Worm (Caenorhabditis elegans) whole organism, L4 larva: ENCODE measurements around the gene M03B6.4.

ENCODE experiments used
- D1046.2 ChIP-seq: fragments of 200-800 bp; sonication (Bioruptor generic); IDR thresholded peaks from 2 replicates; pipeline ENCODE4 v1.3.6; 2022; ENCODE audit warnings: missing genetic modification characterization, missing compliant biosample characterization
- F37D6.2 ChIP-seq: sonication (generic microtip); optimal IDR thresholded peaks from 2 replicates; lab custom pipeline; 2016; ENCODE audit warnings: mild to moderate bottlenecking, missing genetic modification characterization, missing compliant biosample characterization
- F44E2.7 ChIP-seq: fragments of 200-800 bp; sonication (Bioruptor generic); IDR thresholded peaks from 2 replicates; pipeline ENCODE4 v2.1.2; 2022; ENCODE audit warnings: missing genetic modification characterization, missing compliant biosample characterization
- T20F7.1 ChIP-seq: fragments of 200-800 bp; sonication (Bioruptor generic); optimal IDR thresholded peaks from 2 replicates; lab custom pipeline; 2018; ENCODE audit warnings: mild to moderate bottlenecking, missing genetic modification characterization, missing compliant biosample characterization
- Y75B8A.6 ChIP-seq: fragments of 200-800 bp; sonication (Bioruptor generic); IDR thresholded peaks from 2 replicates; pipeline ENCODE4 v1.3.6; 2022; ENCODE audit warnings: missing genetic modification reagents, missing genetic modification characterization, missing compliant biosample characterization
- ZK546.5 ChIP-seq, 2 experiments: sonication (generic microtip); optimal IDR thresholded peaks; 2 replicates each; lab custom pipeline; 2017; ENCODE audit warnings: missing biosample characterization in 2 of 2, missing genetic modification characterization in 2 of 2
- aha-1 ChIP-seq: fragments of 150-350 bp; peaks from one replicate; lab custom pipeline; 2014; ENCODE audit warnings: missing biosample characterization, missing genetic modification characterization
- attf-4 ChIP-seq: sonication (generic microtip); optimal IDR thresholded peaks from 3 replicates; lab custom pipeline; 2017; ENCODE audit warnings: missing biosample characterization, missing genetic modification characterization
- ceh-20 ChIP-seq: fragments of 200-800 bp; sonication (Bioruptor generic); IDR thresholded peaks from 2 replicates; pipeline ENCODE4 v1.3.6; 2022; ENCODE audit warnings: missing genetic modification reagents, missing genetic modification characterization, missing compliant biosample characterization
- ces-1 ChIP-seq: fragments of 150-350 bp; sonication (generic microtip); optimal IDR thresholded peaks from 4 replicates; lab custom pipeline; 2014; ENCODE audit warnings: missing biosample characterization, missing genetic modification reagents, missing genetic modification characterization
- ctbp-1 ChIP-seq: fragments of 200-800 bp; sonication (Bioruptor generic); IDR thresholded peaks from 2 replicates; pipeline ENCODE4 v1.3.6; 2022; ENCODE audit warnings: missing genetic modification reagents, missing genetic modification characterization, missing compliant biosample characterization
- daf-16 ChIP-seq, 3 experiments: sonication (generic microtip); optimal IDR thresholded peaks; 2 replicates each; lab custom pipeline; 2016 to 2017; ENCODE audit warnings: missing genetic modification characterization in 3 of 3, missing genetic modification reagents in 3 of 3, mild to moderate bottlenecking in 2 of 3, missing compliant biosample characterization in 2 of 3, missing biosample characterization in 1 of 3, moderate library complexity in 1 of 3
- fkh-10 ChIP-seq: fragments of 150-350 bp; optimal IDR thresholded peaks from 2 replicates; lab custom pipeline; 2014; ENCODE audit warnings: missing biosample characterization, missing genetic modification reagents, missing genetic modification characterization
- gei-8 ChIP-seq: fragments of 200-800 bp; sonication (Bioruptor generic); optimal IDR thresholded peaks from 2 replicates; lab custom pipeline; 2018; ENCODE audit warnings: mild to moderate bottlenecking, missing genetic modification characterization, missing compliant biosample characterization
- hif-1 ChIP-seq, 2 experiments: sonication (generic microtip); optimal IDR thresholded peaks; 2 replicates each; lab custom pipeline; 2016 to 2017; ENCODE audit warnings: missing compliant biosample characterization in 2 of 2, missing genetic modification characterization in 2 of 2, missing genetic modification reagents in 2 of 2, missing genotype in 2 of 2, mild to moderate bottlenecking in 1 of 2
- hlh-11 ChIP-seq: fragments of 200-800 bp; sonication (Bioruptor generic); optimal IDR thresholded peaks from 2 replicates; lab custom pipeline; 2018; ENCODE audit warnings: mild to moderate bottlenecking, missing genetic modification characterization, missing compliant biosample characterization
- hlh-30 ChIP-seq: sonication (generic microtip); optimal IDR thresholded peaks from 2 replicates; lab custom pipeline; 2017; ENCODE audit warnings: antibody characterized with exemption, mild to moderate bottlenecking, missing genetic modification characterization, missing compliant biosample characterization; ENCODE audit not compliant: insufficient read depth
- jun-1 ChIP-seq: fragments of 150-350 bp; optimal IDR thresholded peaks from 2 replicates; lab custom pipeline; 2014; ENCODE audit warnings: missing biosample characterization, missing genetic modification reagents, missing genetic modification characterization
- lin-38 ChIP-seq: fragments of 200-800 bp; sonication (Bioruptor generic); IDR thresholded peaks from 2 replicates; pipeline ENCODE4 v1.3.6; 2022; ENCODE audit warnings: missing genetic modification reagents, missing genetic modification characterization, missing compliant biosample characterization
- nhr-11 ChIP-seq: fragments of 150-350 bp; optimal IDR thresholded peaks from 2 replicates; lab custom pipeline; 2014; ENCODE audit warnings: missing biosample characterization, missing genetic modification characterization
- nhr-28 ChIP-seq: fragments of 150-350 bp; optimal IDR thresholded peaks from 2 replicates; lab custom pipeline; 2014; ENCODE audit warnings: missing biosample characterization, missing genetic modification characterization
- pqm-1 ChIP-seq: sonication (generic microtip); optimal IDR thresholded peaks from 2 replicates; lab custom pipeline; 2017; ENCODE audit warnings: missing biosample characterization, missing genetic modification characterization
- snpc-4 ChIP-seq: fragments of 150-350 bp; optimal IDR thresholded peaks from 2 replicates; lab custom pipeline; 2014; ENCODE audit warnings: missing biosample characterization, missing genetic modification characterization
- tra-1 ChIP-seq: fragments of 200-800 bp; sonication (Bioruptor generic); IDR thresholded peaks from 2 replicates; pipeline ENCODE4 v1.3.6; 2022; ENCODE audit warnings: missing genetic modification reagents, missing genetic modification characterization, missing compliant biosample characterization
- unc-130 ChIP-seq: sonication (generic microtip); optimal IDR thresholded peaks from 2 replicates; lab custom pipeline; 2016; ENCODE audit warnings: missing genetic modification reagents, missing genetic modification characterization, missing compliant biosample characterization
- unc-62 ChIP-seq, 3 experiments: fragments of 150-350 bp in 1 of 3; sonication (generic microtip); optimal IDR thresholded peaks in 2 of 3; peaks in 1 of 3; 1 replicate in 1 of 3; 2 replicates in 2 of 3; lab custom pipeline; 2014 to 2017; ENCODE audit warnings: missing biosample characterization in 3 of 3, missing genetic modification characterization in 3 of 3, missing genetic modification reagents in 3 of 3, missing genotype in 1 of 3

The M03B6.4 gene

ce11 chrX:13855928-13856327, 2.7 kb upstream of the M03B6.4 start:
- peak; percentile 27 for TF ChIP-seq aha-1 (tag; lab: Kevin White, UChicago)
- no peak for TF ChIP-seq attf-4 (tag; lab: Kevin White, UChicago)

ce11 chrX:13864191-13864590, 5.5 kb downstream of the M03B6.4 start, which contains the start of gene M03B6.3:
Gene M03B6.3 (minus strand): TSS chrX:13864292.
- TF ChIP-seq T20F7.1 (GFP tag; lab: Kevin White, UChicago): no peak

DNA sequence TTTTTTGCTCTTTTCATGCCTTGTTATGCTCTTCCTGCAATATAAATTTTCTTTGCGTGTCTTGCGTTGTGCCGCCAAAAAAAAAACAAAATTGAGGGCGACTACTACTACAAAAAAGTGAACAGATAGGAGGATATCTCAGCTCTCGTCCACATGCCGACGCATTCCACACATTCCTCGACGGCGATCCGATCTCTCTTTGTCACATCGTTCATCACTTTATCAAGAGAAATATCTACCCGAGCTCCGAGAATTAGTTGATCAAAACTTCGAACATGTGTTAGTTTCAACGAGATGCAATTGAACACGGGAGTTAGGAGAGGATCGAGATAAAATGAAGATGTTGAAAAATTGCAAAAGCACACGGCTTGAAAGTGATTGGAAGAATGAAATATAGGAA, 12.5 kb downstream of the M03B6.4 start:
- peak in 1 of 2 experiments; percentile 57 for TF ChIP-seq daf-16 (GFP tag; optimal IDR thresholded peaks at IDR 0.05; lab: Kevin White, UChicago)
- no peak for TF ChIP-seq daf-16 (tag; optimal IDR thresholded peaks at IDR 0.05; lab: Kevin White, UChicago)
- TF ChIP-seq hlh-11 (tag; lab: Kevin White, UChicago): peak; percentile 15
- no peak for TF ChIP-seq Y75B8A.6 (GFP tag; lab: Robert Waterston, UW)

DNA sequence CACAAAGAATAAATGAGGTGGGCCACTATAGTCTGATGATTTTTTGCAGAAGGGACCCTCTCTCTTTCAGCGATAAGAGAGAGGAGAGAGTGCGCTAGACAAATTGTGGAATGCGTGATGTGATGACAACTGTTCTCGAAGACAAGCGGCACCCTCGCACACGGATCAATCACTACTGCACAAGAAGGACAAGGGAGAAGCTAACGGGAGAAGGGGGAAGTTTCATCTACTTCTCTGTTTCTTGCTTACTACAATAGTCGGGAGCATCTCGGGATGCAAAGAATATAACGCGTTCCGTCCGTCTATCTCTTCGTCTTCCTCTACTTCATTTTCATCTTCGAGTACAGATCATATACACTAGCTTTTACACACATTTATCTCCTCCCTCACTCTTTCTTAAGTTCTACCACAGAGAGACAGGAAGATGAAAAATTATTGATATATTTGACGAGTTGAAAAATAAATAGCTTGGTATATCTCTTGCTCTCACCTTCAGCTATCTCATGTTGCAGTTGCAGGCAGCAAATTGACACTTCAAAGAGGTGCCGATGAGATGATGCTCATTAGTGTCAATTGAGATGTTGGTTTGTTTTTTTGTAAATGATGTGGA, 14.8 kb downstream of the M03B6.4 start:
- TF ChIP-seq daf-16 (GFP tag; optimal IDR thresholded peaks at IDR 0.05; lab: Kevin White, UChicago) (peak in 1 of 2 experiments; percentile 85), daf-16 (tag; optimal IDR thresholded peaks at IDR 0.05; lab: Kevin White, UChicago) (no peak), snpc-4 (tag; lab: Kevin White, UChicago) (no peak), ceh-20 (GFP tag; lab: Robert Waterston, UW) (0 out of 2 replicates have a peak, but pooled peaks have one; percentile 29), fkh-10 (GFP tag; lab: Kevin White, UChicago) (no peak), ZK546.5 (tag; optimal IDR thresholded peaks at IDR 0.05; lab: Kevin White, UChicago) (no peak), unc-62 (GFP tag; optimal IDR thresholded peaks at IDR 0.05 in 1 of 2; lab: Kevin White, UChicago) (peak in 1 of 2 experiments; percentile 64), unc-62 (tag; optimal IDR thresholded peaks at IDR 0.05; lab: Kevin White, UChicago) (no peak), hlh-11 (tag; lab: Kevin White, UChicago) (peak; percentile 42), nhr-28 (tag; lab: Kevin White, UChicago) (peak; percentile 6), unc-130 (GFP tag; lab: Kevin White, UChicago) (no peak), nhr-11 (tag; lab: Kevin White, UChicago) (peak; percentile 46), aha-1 (tag; lab: Kevin White, UChicago) (peak; percentile 87), tra-1 (GFP tag; lab: Robert Waterston, UW) (0 out of 2 replicates have a peak, but pooled peaks have one; percentile 52)

ce11 chrX:13875913-13876312, 17.3 kb downstream of the M03B6.4 start:
- TF ChIP-seq lin-38 (no peak), ces-1 (GFP tag; lab: Kevin White, UChicago) (peak; percentile 43), unc-62 (GFP tag; optimal IDR thresholded peaks at IDR 0.05 in 1 of 2; lab: Kevin White, UChicago) (peak in 1 of 2 experiments; percentile 47), unc-62 (tag; optimal IDR thresholded peaks at IDR 0.05; lab: Kevin White, UChicago) (no peak), unc-130 (GFP tag; lab: Kevin White, UChicago) (no peak)

DNA sequence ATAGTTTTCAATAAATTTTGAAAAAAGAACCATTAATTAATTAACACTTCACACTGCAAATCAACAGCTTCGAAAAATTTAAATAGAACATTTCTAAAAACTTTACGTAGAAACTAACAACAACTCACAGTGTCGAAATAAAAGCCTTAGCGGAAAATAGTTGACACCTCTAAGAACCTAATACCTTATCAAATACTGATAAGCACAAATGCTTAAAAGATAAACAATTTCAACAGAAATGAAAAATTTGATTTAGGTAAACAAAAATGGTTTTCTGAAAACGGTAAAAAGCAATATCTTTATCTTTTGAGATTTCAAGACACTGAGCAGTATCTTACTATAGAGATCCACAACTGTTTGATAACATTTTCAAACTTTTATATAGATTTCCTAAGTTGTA, 18.2 kb downstream of the M03B6.4 start:
- no peak for TF ChIP-seq daf-16 (GFP tag; optimal IDR thresholded peaks at IDR 0.05; lab: Kevin White, UChicago)
- TF ChIP-seq daf-16 (tag; optimal IDR thresholded peaks at IDR 0.05; lab: Kevin White, UChicago): peak; percentile 75
- TF ChIP-seq F37D6.2: no peak
- TF ChIP-seq unc-62 (GFP tag; optimal IDR thresholded peaks at IDR 0.05 in 1 of 2; lab: Kevin White, UChicago): peak in 1 of 2 experiments; percentile 59
- no peak for TF ChIP-seq unc-62 (tag; optimal IDR thresholded peaks at IDR 0.05; lab: Kevin White, UChicago)
- TF ChIP-seq pqm-1 (tag; lab: Kevin White, UChicago): peak; percentile 15

DNA sequence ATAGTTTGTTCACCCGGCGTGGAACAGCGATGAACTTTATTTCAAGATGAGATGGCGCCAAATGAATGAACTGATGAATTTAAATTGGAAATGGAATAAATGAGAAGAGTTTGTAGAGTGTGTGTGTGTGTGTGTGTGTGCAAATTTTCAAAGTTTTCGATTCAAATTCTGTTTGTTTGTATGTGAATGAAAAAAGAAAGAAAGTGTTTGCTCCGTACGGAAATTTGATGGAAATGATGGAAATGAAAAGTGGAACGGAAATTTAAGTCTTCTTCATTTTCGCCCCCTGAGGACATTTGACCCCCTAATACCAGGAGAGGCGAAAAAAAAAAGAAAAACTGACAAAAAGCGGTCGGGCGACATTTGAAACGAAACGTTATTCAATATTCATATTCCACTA, 19.4 kb downstream of the M03B6.4 start:
- peak; percentile 92 for TF ChIP-seq aha-1 (tag; lab: Kevin White, UChicago)
- TF ChIP-seq attf-4 (tag; lab: Kevin White, UChicago): no peak
- TF ChIP-seq pqm-1 (tag; lab: Kevin White, UChicago): no peak
- no peak for TF ChIP-seq jun-1 (tag; lab: Kevin White, UChicago)
- TF ChIP-seq unc-130 (GFP tag; lab: Kevin White, UChicago): no peak

DNA sequence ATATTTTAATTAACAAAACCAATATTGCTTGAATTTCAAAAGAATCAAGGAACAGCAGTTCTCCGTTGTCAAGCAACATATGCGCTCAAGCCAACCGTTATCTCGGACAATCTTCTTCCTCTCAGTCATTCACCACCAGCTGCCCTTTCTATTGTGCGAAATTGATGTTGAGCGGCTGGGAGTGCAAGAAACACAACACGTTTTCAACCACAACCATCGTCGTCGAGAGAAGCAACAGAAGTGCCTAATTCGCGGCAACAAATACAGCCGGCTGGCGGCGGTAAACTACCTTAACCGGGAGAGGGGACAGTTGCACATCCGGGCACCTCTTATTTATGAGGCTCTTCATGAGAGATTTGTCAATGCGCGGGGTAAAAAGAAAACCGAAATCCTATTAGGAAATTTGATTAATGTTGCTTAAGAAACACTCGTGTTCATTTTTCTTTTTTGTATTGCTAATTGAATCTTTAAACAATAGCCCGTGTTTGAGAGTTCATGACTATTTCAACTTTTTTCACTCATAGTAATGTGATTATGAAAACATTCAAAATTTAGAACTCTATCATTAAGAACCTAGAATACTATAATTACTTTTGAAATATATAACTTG, 23.2 kb downstream of the M03B6.4 start:
- TF ChIP-seq hlh-11 (tag; lab: Kevin White, UChicago) (no peak), hlh-30 (tag; lab: Kevin White, UChicago) (no peak), ctbp-1 (GFP tag; lab: Robert Waterston, UW) (no peak), F44E2.7 (GFP tag; lab: Robert Waterston, UW) (no peak), gei-8 (no peak), hif-1 (tag; optimal IDR thresholded peaks at IDR 0.05; lab: Kevin White, UChicago) (no peak), D1046.2 (GFP tag; lab: Robert Waterston, UW) (no peak), aha-1 (tag; lab: Kevin White, UChicago) (peak; percentile 40)
